Worm (Caenorhabditis elegans) whole organism, late embryonic: ENCODE measurements around the gene rab-6.2.

Experiments used
- F13H6.1 ChIP-seq: sonication (generic microtip); optimal IDR thresholded peaks from 2 replicates; lab custom pipeline; 2016; ENCODE audit warnings: missing genetic modification characterization, missing compliant biosample characterization
- Y22D7AL.16 ChIP-seq: sonication (generic microtip); optimal IDR thresholded peaks from 2 replicates; lab custom pipeline; 2016; ENCODE audit warnings: missing genetic modification characterization, missing compliant biosample characterization
- ahr-1 ChIP-seq: sonication (generic microtip); optimal IDR thresholded peaks from 2 replicates; lab custom pipeline; 2016; ENCODE audit warnings: missing genetic modification characterization, missing compliant biosample characterization
- ama-1 ChIP-seq: fragments of 150-350 bp; optimal IDR thresholded peaks from 2 replicates; lab custom pipeline; 2014
- ceh-14 ChIP-seq: sonication (generic microtip); optimal IDR thresholded peaks from 2 replicates; lab custom pipeline; 2016; ENCODE audit warnings: missing genotype, missing genetic modification characterization, missing compliant biosample characterization
- ceh-18 ChIP-seq: sonication (generic microtip); optimal IDR thresholded peaks from 2 replicates; lab custom pipeline; 2016; ENCODE audit warnings: missing genetic modification characterization, missing compliant biosample characterization
- ceh-19 ChIP-seq: fragments of 200-800 bp; sonication (Bioruptor generic); optimal IDR thresholded peaks from 2 replicates; lab custom pipeline; 2018; ENCODE audit warnings: mild to moderate bottlenecking, missing genetic modification characterization, missing compliant biosample characterization
- ceh-2 ChIP-seq: sonication (generic microtip); optimal IDR thresholded peaks from 2 replicates; lab custom pipeline; 2016; ENCODE audit warnings: missing genotype, missing genetic modification characterization, missing compliant biosample characterization
- ceh-22 ChIP-seq: sonication (generic microtip); optimal IDR thresholded peaks from 2 replicates; lab custom pipeline; 2017; ENCODE audit warnings: missing biosample characterization, missing genetic modification characterization
- ceh-24 ChIP-seq: sonication (generic microtip); optimal IDR thresholded peaks from 2 replicates; lab custom pipeline; 2016; ENCODE audit warnings: mild to moderate bottlenecking, missing genetic modification characterization, missing compliant biosample characterization
- ceh-30 ChIP-seq: fragments of 150-350 bp; optimal IDR thresholded peaks from 2 replicates; lab custom pipeline; 2014; ENCODE audit warnings: missing biosample characterization, missing genetic modification characterization
- ceh-45 ChIP-seq: fragments of 200-800 bp; sonication (Bioruptor generic); IDR thresholded peaks from 2 replicates; pipeline ENCODE4 v1.3.6; 2022; ENCODE audit warnings: missing genetic modification reagents, missing genetic modification characterization, missing compliant biosample characterization
- ceh-48 ChIP-seq: sonication (generic microtip); optimal IDR thresholded peaks from 2 replicates; lab custom pipeline; 2016; ENCODE audit warnings: missing genetic modification characterization, inconsistent platforms, missing compliant biosample characterization
- ceh-6 ChIP-seq: fragments of 200-800 bp; sonication (Bioruptor generic); optimal IDR thresholded peaks from 2 replicates; lab custom pipeline; 2018; ENCODE audit warnings: mild to moderate bottlenecking, missing genetic modification characterization, missing compliant biosample characterization
- ceh-9 ChIP-seq: sonication (generic microtip); optimal IDR thresholded peaks from 2 replicates; lab custom pipeline; 2016; ENCODE audit warnings: mild to moderate bottlenecking, missing genetic modification characterization, inconsistent platforms, missing compliant biosample characterization
- elt-4 ChIP-seq: sonication (generic microtip); optimal IDR thresholded peaks from 2 replicates; lab custom pipeline; 2016; ENCODE audit warnings: missing genetic modification characterization, missing compliant biosample characterization
- ets-4 ChIP-seq: sonication (generic microtip); optimal IDR thresholded peaks from 2 replicates; lab custom pipeline; 2016; ENCODE audit warnings: missing genetic modification characterization, missing compliant biosample characterization
- eyg-1 ChIP-seq: sonication (generic microtip); optimal IDR thresholded peaks from 2 replicates; lab custom pipeline; 2016; ENCODE audit warnings: missing genotype, missing genetic modification characterization, missing compliant biosample characterization
- fkh-10 ChIP-seq: fragments of 150-350 bp; optimal IDR thresholded peaks from 2 replicates; lab custom pipeline; 2014; ENCODE audit warnings: missing biosample characterization, missing genetic modification reagents, missing genetic modification characterization
- fkh-6 ChIP-seq: sonication (generic microtip); optimal IDR thresholded peaks from 2 replicates; lab custom pipeline; 2016; ENCODE audit warnings: missing genetic modification characterization, missing compliant biosample characterization
- hlh-13 ChIP-seq: fragments of 200-800 bp; sonication (Bioruptor generic); optimal IDR thresholded peaks from 2 replicates; lab custom pipeline; 2018; ENCODE audit warnings: mild to moderate bottlenecking, missing genetic modification characterization, missing compliant biosample characterization
- hlh-15 ChIP-seq: sonication (generic microtip); optimal IDR thresholded peaks from 2 replicates; lab custom pipeline; 2016; ENCODE audit warnings: missing genetic modification characterization, missing compliant biosample characterization
- hlh-30 ChIP-seq: sonication (generic microtip); optimal IDR thresholded peaks from 2 replicates; lab custom pipeline; 2017; ENCODE audit warnings: antibody characterized with exemption, missing genetic modification characterization, missing compliant biosample characterization; ENCODE audit not compliant: insufficient read depth
- lim-6 ChIP-seq: sonication (generic microtip); optimal IDR thresholded peaks from 2 replicates; lab custom pipeline; 2016; ENCODE audit warnings: missing genetic modification characterization, missing compliant biosample characterization
- lin-11 ChIP-seq: fragments of 200-800 bp; sonication (Bioruptor generic); optimal IDR thresholded peaks from 2 replicates; lab custom pipeline; 2018; ENCODE audit warnings: mild to moderate bottlenecking, missing genetic modification characterization, missing compliant biosample characterization
- mec-3 ChIP-seq: sonication (generic microtip); optimal IDR thresholded peaks from 2 replicates; lab custom pipeline; 2016; ENCODE audit warnings: borderline replicate concordance, missing genetic modification characterization, missing compliant biosample characterization
- nhr-232 ChIP-seq: sonication (generic microtip); optimal IDR thresholded peaks from 2 replicates; lab custom pipeline; 2016; ENCODE audit warnings: missing genetic modification characterization, missing compliant biosample characterization
- npax-4 ChIP-seq: sonication (generic microtip); optimal IDR thresholded peaks from 2 replicates; lab custom pipeline; 2016; ENCODE audit warnings: missing genetic modification characterization, missing compliant biosample characterization
- pag-3 ChIP-seq: sonication (generic microtip); optimal IDR thresholded peaks from 2 replicates; lab custom pipeline; 2016; ENCODE audit warnings: missing compliant biosample characterization, missing genetic modification characterization, borderline replicate concordance
- pha-4 ChIP-seq: fragments of 150-350 bp; optimal IDR thresholded peaks from 2 replicates; lab custom pipeline; 2018; ENCODE audit warnings: missing biosample characterization, missing genetic modification reagents, missing genetic modification characterization
- pqm-1 ChIP-seq: sonication (generic microtip); optimal IDR thresholded peaks from 2 replicates; lab custom pipeline; 2016; ENCODE audit warnings: missing genetic modification characterization, missing compliant biosample characterization
- pros-1 ChIP-seq: fragments of 150-350 bp; optimal IDR thresholded peaks from 2 replicates; lab custom pipeline; 2014; ENCODE audit warnings: missing biosample characterization, missing genetic modification reagents, missing genetic modification characterization
- ref-2 ChIP-seq: sonication (generic microtip); optimal IDR thresholded peaks from 2 replicates; lab custom pipeline; 2016; ENCODE audit warnings: missing genetic modification characterization, missing compliant biosample characterization
- tbx-2 ChIP-seq: sonication (generic microtip); optimal IDR thresholded peaks from 2 replicates; lab custom pipeline; 2016; ENCODE audit warnings: missing genetic modification characterization, missing compliant biosample characterization
- ttx-3 ChIP-seq: sonication (generic microtip); optimal IDR thresholded peaks from 2 replicates; lab custom pipeline; 2016; ENCODE audit warnings: missing genetic modification reagents, missing genetic modification characterization, missing compliant biosample characterization
- unc-3 ChIP-seq, 2 experiments: fragments of 200-800 bp in 1 of 2; sonication (Bioruptor generic) in 1 of 2; sonication (generic microtip) in 1 of 2; conservative IDR thresholded peaks in 1 of 2; optimal IDR thresholded peaks in 1 of 2; 2 replicates each; pipeline versions ENCODE4 v1.3.6 to Lab custom; 2016 to 2022; ENCODE audit warnings: missing compliant biosample characterization in 2 of 2, missing genetic modification characterization in 2 of 2, missing genetic modification reagents in 1 of 2
- unc-55 ChIP-seq: sonication (generic microtip); optimal IDR thresholded peaks from 2 replicates; lab custom pipeline; 2017; ENCODE audit warnings: missing biosample characterization, missing genetic modification reagents, missing genetic modification characterization
- zip-5 ChIP-seq: sonication (generic microtip); optimal IDR thresholded peaks from 2 replicates; lab custom pipeline; 2016; ENCODE audit warnings: missing genetic modification characterization, missing compliant biosample characterization
- ztf-16 ChIP-seq: sonication (generic microtip); optimal IDR thresholded peaks from 2 replicates; lab custom pipeline; 2017; ENCODE audit warnings: missing genetic modification characterization, missing compliant biosample characterization

The rab-6.2 gene

DNA sequence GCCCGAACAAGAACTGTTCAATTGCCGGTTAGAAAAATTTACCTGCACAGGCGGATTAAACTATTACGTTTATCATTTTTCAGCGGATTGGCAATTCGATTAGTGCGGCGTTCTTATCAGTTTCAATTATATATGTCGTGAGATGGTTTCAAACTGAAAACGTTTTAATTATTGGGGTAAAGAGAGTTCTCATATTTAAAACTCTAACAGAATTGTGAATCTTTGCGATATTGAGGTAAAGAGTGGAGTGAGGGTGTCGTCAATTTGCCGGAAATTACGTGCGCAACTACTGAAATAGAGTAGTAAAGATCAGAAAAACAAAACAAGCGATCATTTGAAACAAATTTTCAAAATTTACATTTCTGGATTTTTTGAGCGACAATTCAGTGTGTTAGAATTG lies 7.8 kb downstream of the rab-6.2 start, which contains the start of gene T25G12.6:
TSS of gene T25G12.6 (minus strand) at position 101 of the 400 bp plus-strand sequence.
- no peak for TF ChIP-seq ceh-19 (GFP tag; lab: Kevin White, UChicago)
- TF ChIP-seq fkh-6, result no peak
- TF ChIP-seq pqm-1 (tag; lab: Kevin White, UChicago), result no peak
- TF ChIP-seq fkh-10 (GFP tag; lab: Kevin White, UChicago), result no peak
- no peak for TF ChIP-seq elt-4 (tag; lab: Kevin White, UChicago)
- no peak for TF ChIP-seq hlh-13 (GFP tag; lab: Kevin White, UChicago)
- no peak for TF ChIP-seq zip-5 (tag; lab: Kevin White, UChicago)

DNA sequence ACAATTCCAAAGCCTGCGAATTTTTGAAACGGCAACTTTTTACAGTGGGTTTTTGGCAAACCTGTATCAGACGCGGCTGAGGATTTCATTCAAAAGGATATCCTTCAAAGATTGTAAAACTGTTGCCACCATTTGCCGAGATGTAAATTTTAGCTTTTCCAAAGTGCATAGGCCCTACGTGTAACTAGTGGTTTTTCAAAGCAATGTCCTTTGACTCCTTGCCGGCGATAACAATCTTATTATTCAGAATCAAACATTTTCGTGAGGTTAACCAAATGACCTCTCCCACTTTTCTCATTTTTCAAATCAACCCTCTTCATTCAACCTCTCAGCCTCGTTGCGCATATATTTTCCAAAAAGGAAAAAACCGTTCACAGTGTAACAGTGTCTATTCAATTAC lies 9.1 kb downstream of the rab-6.2 start, which contains the start of gene T25G12.3:
TSS of gene T25G12.3 (plus strand) at position 301 of the 400 bp plus-strand sequence.
- TF ChIP-seq mec-3, result no peak
- TF ChIP-seq ttx-3 (tag; lab: Kevin White, UChicago), result no peak
- no peak for TF ChIP-seq elt-4 (tag; lab: Kevin White, UChicago)
- no peak for TF ChIP-seq unc-55

DNA sequence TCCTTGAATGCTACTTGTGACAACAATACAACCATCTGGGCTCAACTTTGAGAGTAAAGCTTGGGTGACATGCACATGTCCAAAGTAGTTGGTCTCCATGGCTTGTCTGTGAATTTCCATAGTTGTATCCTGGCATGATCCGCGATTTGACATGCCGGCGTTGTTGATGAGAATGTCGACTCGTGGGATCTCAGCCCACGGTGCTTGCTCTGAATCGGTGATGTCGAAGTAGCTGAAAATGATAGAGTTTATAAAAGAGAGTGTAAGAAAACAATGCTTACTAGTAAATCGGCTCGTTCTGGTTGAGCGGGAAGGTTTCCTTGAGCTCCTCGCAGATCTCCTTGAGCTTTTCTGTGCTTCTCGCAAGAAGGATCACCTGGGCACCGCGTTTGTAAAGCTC lies 12.7 kb downstream of the rab-6.2 start:
- TF ChIP-seq ttx-3 (tag; lab: Kevin White, UChicago), result no peak
- TF ChIP-seq pqm-1 (tag; lab: Kevin White, UChicago), result no peak
- no peak for TF ChIP-seq zip-5 (tag; lab: Kevin White, UChicago)
- no peak for TF ChIP-seq lim-6 (tag; lab: Kevin White, UChicago)
- no peak for TF ChIP-seq hlh-15 (tag; lab: Kevin White, UChicago)
- TF ChIP-seq npax-4, result no peak
- TF ChIP-seq pros-1 (tag; lab: Kevin White, UChicago), result no peak
- no peak for TF ChIP-seq ceh-45

DNA sequence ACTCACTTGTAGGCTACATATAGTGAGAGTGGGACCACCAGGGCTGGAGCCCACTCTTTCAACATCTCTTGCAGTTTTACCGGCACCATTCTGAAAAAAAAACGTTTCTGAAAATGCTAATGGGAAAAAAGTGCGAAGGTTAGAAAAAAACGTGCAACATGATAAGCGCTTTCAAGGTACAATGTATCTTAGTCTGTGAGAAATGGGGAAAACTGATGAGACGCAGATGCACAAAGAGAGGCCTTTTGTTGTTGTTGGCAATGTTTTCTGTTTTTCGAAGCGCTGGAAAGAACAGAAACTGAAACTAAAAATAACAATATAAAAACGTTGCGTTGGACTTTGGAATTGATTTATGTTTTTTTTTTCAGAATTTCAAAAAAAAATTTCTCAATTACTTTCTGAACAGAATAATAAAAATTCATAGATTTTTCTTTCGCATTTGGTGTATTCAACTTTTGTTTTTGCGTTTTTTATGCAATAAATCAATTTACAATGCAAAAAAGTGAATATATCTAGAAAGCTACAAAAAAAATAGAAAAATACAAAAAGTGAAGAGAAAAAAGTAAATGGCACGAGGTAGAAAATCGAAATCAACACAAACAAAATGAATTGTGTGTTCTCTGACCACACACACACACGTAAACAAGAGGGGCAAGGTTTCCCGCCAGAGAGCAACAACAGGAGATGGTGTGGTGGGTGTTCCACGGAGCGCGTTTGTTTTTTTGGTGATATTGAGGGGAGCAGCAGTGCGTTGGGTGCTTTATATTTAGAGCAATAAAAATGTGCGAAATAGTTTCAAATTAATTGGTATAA lies 13.7 kb downstream of the rab-6.2 start, which contains the start of gene dhs-30:
TSS of gene dhs-30 (minus strand) at position 90 of the 813 bp plus-strand sequence.
- TF ChIP-seq fkh-10 (GFP tag; lab: Kevin White, UChicago), result no peak
- TF ChIP-seq ceh-24 (tag; lab: Kevin White, UChicago), result no peak
- no peak for TF ChIP-seq pqm-1 (tag; lab: Kevin White, UChicago)
- TF ChIP-seq hlh-30 (tag; lab: Kevin White, UChicago), result no peak
- no peak for TF ChIP-seq zip-5 (tag; lab: Kevin White, UChicago)
- no peak for TF ChIP-seq ceh-22 (tag; lab: Kevin White, UChicago)
- no peak for TF ChIP-seq tbx-2
- no peak for TF ChIP-seq nhr-232 (tag; lab: Kevin White, UChicago)
- TF ChIP-seq ceh-14 (tag; lab: Kevin White, UChicago), result no peak
- no peak for TF ChIP-seq mec-3
- no peak for TF ChIP-seq eyg-1 (tag; lab: Kevin White, UChicago)
- TF ChIP-seq ttx-3 (tag; lab: Kevin White, UChicago), result no peak
- TF ChIP-seq lin-11 (tag; lab: Kevin White, UChicago), result no peak
- TF ChIP-seq ceh-2, result no peak
- no peak for TF ChIP-seq F13H6.1 (tag; lab: Kevin White, UChicago)

DNA sequence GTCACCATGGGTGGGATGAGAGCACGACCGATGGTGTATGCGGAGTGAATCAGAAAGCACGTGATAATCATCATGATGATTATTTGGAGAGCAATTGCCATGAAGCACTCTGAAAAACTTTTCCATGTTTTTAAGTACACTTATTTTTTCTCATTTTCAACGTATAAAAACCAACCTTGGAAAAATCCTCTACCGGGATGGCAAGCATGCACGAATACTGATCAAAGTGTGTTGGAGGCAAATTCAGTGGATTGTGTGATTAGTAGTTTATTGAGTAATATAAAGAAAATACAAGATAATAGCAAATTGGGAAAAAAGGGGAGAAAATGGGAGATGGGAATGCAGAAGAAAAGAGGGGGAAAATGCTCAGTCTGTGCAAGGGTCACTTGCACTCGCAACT lies 15.2 kb downstream of the rab-6.2 start, which contains the start of gene T25G12.11:
TSS of gene T25G12.11 (minus strand) at position 101 of the 400 bp plus-strand sequence.
- no peak for TF ChIP-seq zip-5 (tag; lab: Kevin White, UChicago)
- no peak for TF ChIP-seq ama-1 (lab: Kevin White, UChicago)
- TF ChIP-seq Y22D7AL.16 (tag; lab: Kevin White, UChicago), result no peak
- no peak for TF ChIP-seq ref-2 (tag; lab: Kevin White, UChicago)
- no peak for TF ChIP-seq hlh-15 (tag; lab: Kevin White, UChicago)
- TF ChIP-seq unc-3 (GFP tag; conservative IDR thresholded peaks at IDR 0.05; lab: Robert Waterston, UW), result no peak
- TF ChIP-seq unc-3 (tag; optimal IDR thresholded peaks at IDR 0.05; lab: Kevin White, UChicago), result no peak

DNA sequence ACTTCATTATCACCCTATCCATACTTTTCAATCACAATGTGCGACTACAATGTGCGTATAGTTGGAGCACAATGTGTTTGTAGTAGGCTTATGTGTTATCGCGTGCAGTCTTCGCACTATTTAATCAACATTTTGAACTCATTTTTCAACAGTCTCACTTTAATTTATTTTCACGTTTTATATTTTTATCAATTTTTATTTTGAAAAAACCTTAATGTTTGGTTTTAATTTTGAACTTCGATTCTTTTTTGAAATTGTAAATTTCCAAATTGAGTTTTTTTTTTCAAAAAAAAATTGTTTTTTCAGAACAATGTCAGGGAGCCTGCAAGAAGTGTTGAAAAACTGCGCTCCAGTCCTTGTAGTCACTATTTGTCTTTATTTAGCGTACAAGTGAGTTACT lies 20.8 kb downstream of the rab-6.2 start, which contains the start of gene T25G12.13:
TSS of gene T25G12.13 (plus strand) at position 301 of the 400 bp plus-strand sequence.
- no peak for TF ChIP-seq pha-4
- TF ChIP-seq ceh-18 (tag; lab: Kevin White, UChicago), result no peak
- no peak for TF ChIP-seq ets-4 (tag; lab: Kevin White, UChicago)
- no peak for TF ChIP-seq ztf-16 (tag; lab: Kevin White, UChicago)
- no peak for TF ChIP-seq ahr-1 (tag; lab: Kevin White, UChicago)
- TF ChIP-seq ceh-30 (tag; lab: Kevin White, UChicago), result no peak
- no peak for TF ChIP-seq elt-4 (tag; lab: Kevin White, UChicago)
- no peak for TF ChIP-seq F13H6.1 (tag; lab: Kevin White, UChicago)
- no peak for TF ChIP-seq ceh-48 (tag; lab: Kevin White, UChicago)
- no peak for TF ChIP-seq ceh-14 (tag; lab: Kevin White, UChicago)
- no peak for TF ChIP-seq ceh-6
- no peak for TF ChIP-seq lim-6 (tag; lab: Kevin White, UChicago)
- no peak for TF ChIP-seq fkh-10 (GFP tag; lab: Kevin White, UChicago)
- TF ChIP-seq ceh-9 (tag; lab: Kevin White, UChicago), result no peak
- no peak for TF ChIP-seq mec-3
- no peak for TF ChIP-seq pag-3
- TF ChIP-seq npax-4, result no peak
